Worm (Caenorhabditis elegans): ENCODE data around the gene D1069.3.

Gene D1069.3

ce11 chrII:378351-378750 lies 30.7 kb upstream of the D1069.3 start, which contains the start of gene C03H5.9:
TSS of gene C03H5.9 (plus strand) at chrII:378651.
- TF ChIP-seq elt-1 (tag; optimal IDR thresholded peaks at IDR 0.05; ENCODE audit: borderline replicate concordance, insufficient read depth) (no peak), ham-2 (GFP tag; optimal IDR thresholded peaks at IDR 0.05) (no peak), bed-3 (GFP tag; optimal IDR thresholded peaks at IDR 0.05) (no peak), mls-2 (tag; optimal IDR thresholded peaks at IDR 0.05) (no peak), lin-13 (tag; optimal IDR thresholded peaks at IDR 0.05) (no peak), unc-39 (tag; optimal IDR thresholded peaks at IDR 0.05) (no peak), snpc-4 (tag; optimal IDR thresholded peaks at IDR 0.05) (no peak), lin-32 (GFP tag; optimal IDR thresholded peaks at IDR 0.05) (no peak), ceh-39 (tag; optimal IDR thresholded peaks at IDR 0.05) (no peak), nhr-12 (tag; optimal IDR thresholded peaks at IDR 0.05) (no peak), elt-3 (tag; optimal IDR thresholded peaks at IDR 0.05) (no peak), ceh-83 (GFP tag; optimal IDR thresholded peaks at IDR 0.05) (no peak), sem-2 (GFP tag; optimal IDR thresholded peaks at IDR 0.05) (no peak), nhr-2 (tag; optimal IDR thresholded peaks at IDR 0.05) (no peak), tbx-8 (GFP tag; optimal IDR thresholded peaks at IDR 0.05) (no peak), mep-1 (tag; optimal IDR thresholded peaks at IDR 0.05) (no peak), ztf-11 (tag; optimal IDR thresholded peaks at IDR 0.05) (no peak)

ce11 chrII:374950-375349 lies 27.3 kb upstream of the D1069.3 start, which contains the start of gene C03H5.4:
TSS of gene C03H5.4 (plus strand) at chrII:375250.
- no peak for TF ChIP-seq ces-1 (GFP tag; optimal IDR thresholded peaks at IDR 0.05)
- TF ChIP-seq elt-1 (tag; optimal IDR thresholded peaks at IDR 0.05; ENCODE audit: borderline replicate concordance, insufficient read depth) = no peak
- TF ChIP-seq lin-13 (tag; optimal IDR thresholded peaks at IDR 0.05) = no peak
- no peak for TF ChIP-seq nhr-28 (tag; optimal IDR thresholded peaks at IDR 0.05)
- TF ChIP-seq flh-1 (GFP tag; optimal IDR thresholded peaks at IDR 0.05) = no peak
- TF ChIP-seq drap-1 (GFP tag; optimal IDR thresholded peaks at IDR 0.05) = no peak
- no peak for TF ChIP-seq nhr-237 (tag; optimal IDR thresholded peaks at IDR 0.05)
- TF ChIP-seq unc-120 (tag; optimal IDR thresholded peaks at IDR 0.05; ENCODE audit: poor library complexity, severe bottlenecking) = no peak
- TF ChIP-seq nhr-76 (tag; optimal IDR thresholded peaks at IDR 0.05) = no peak
- no peak for TF ChIP-seq sptf-1 (tag; optimal IDR thresholded peaks at IDR 0.05)
- TF ChIP-seq lin-32 (GFP tag; optimal IDR thresholded peaks at IDR 0.05) = no peak
- no peak for TF ChIP-seq cnd-1 (tag; optimal IDR thresholded peaks at IDR 0.05)
- TF ChIP-seq hlh-1 (tag; optimal IDR thresholded peaks at IDR 0.05) = no peak
- TF ChIP-seq blmp-1 (tag; optimal IDR thresholded peaks at IDR 0.05) = no peak
- TF ChIP-seq ceh-83 (GFP tag; optimal IDR thresholded peaks at IDR 0.05) = no peak

- no peak for TF ChIP-seq pha-4 (tag; optimal IDR thresholded peaks at IDR 0.05)
- TF ChIP-seq lin-13 (tag; optimal IDR thresholded peaks at IDR 0.05) = no peak
- TF ChIP-seq ceh-43 (GFP tag; optimal IDR thresholded peaks at IDR 0.05) = no peak
- TF ChIP-seq ceh-83 (GFP tag; optimal IDR thresholded peaks at IDR 0.05) = no peak
- TF ChIP-seq bed-3 (GFP tag; optimal IDR thresholded peaks at IDR 0.05) = no peak
- no peak for TF ChIP-seq unc-120 (tag; optimal IDR thresholded peaks at IDR 0.05; ENCODE audit: poor library complexity, severe bottlenecking)
- no peak for TF ChIP-seq ham-2 (GFP tag; optimal IDR thresholded peaks at IDR 0.05)
- TF ChIP-seq tbx-8 (GFP tag; optimal IDR thresholded peaks at IDR 0.05) = no peak
- TF ChIP-seq snpc-4 (tag; optimal IDR thresholded peaks at IDR 0.05) = no peak
- TF ChIP-seq lin-32 (GFP tag; optimal IDR thresholded peaks at IDR 0.05) = no peak
- no peak for TF ChIP-seq ceh-39 (tag; optimal IDR thresholded peaks at IDR 0.05)
- no peak for TF ChIP-seq elt-1 (tag; optimal IDR thresholded peaks at IDR 0.05; ENCODE audit: borderline replicate concordance, insufficient read depth)
- no peak for TF ChIP-seq mab-5 (tag; optimal IDR thresholded peaks at IDR 0.05)
Measured at ce11 chrII:372235-372634, 24.5 kb upstream of the D1069.3 start.

ce11 chrII:371549-371948 lies 23.9 kb upstream of the D1069.3 start:
- no peak for TF ChIP-seq nhr-2 (tag; optimal IDR thresholded peaks at IDR 0.05)
- TF ChIP-seq snpc-4 (tag; optimal IDR thresholded peaks at IDR 0.05) = no peak
- no peak for TF ChIP-seq nhr-237 (tag; optimal IDR thresholded peaks at IDR 0.05)
- TF ChIP-seq drap-1 (GFP tag; optimal IDR thresholded peaks at IDR 0.05) = no peak
- TF ChIP-seq ces-1 (GFP tag; optimal IDR thresholded peaks at IDR 0.05) = no peak
- no peak for TF ChIP-seq lin-32 (GFP tag; optimal IDR thresholded peaks at IDR 0.05)
- TF ChIP-seq M03D4.4 (tag; optimal IDR thresholded peaks at IDR 0.05) = no peak
- TF ChIP-seq mab-5 (tag; optimal IDR thresholded peaks at IDR 0.05) = no peak
- no peak for TF ChIP-seq lin-13 (tag; optimal IDR thresholded peaks at IDR 0.05)
- no peak for TF ChIP-seq elt-3 (tag; optimal IDR thresholded peaks at IDR 0.05)
- TF ChIP-seq sptf-1 (tag; optimal IDR thresholded peaks at IDR 0.05) = no peak
- no peak for TF ChIP-seq flh-1 (GFP tag; optimal IDR thresholded peaks at IDR 0.05)
- no peak for TF ChIP-seq tbx-8 (GFP tag; optimal IDR thresholded peaks at IDR 0.05)
- TF ChIP-seq ham-2 (GFP tag; optimal IDR thresholded peaks at IDR 0.05) = no peak
- TF ChIP-seq mls-2 (tag; optimal IDR thresholded peaks at IDR 0.05) = no peak
- TF ChIP-seq ceh-39 (tag; optimal IDR thresholded peaks at IDR 0.05) = no peak
- no peak for TF ChIP-seq ztf-11 (tag; optimal IDR thresholded peaks at IDR 0.05)

Data from whole organism, mixed stage, embryonic.